Worm (Caenorhabditis elegans) whole organism, midembryonic: ENCODE results near the gene rbm-17.

Source experiments
- cog-1 ChIP-seq: sonication (generic microtip); optimal IDR thresholded peaks from 2 replicates; lab custom pipeline; 2016; ENCODE audit warnings: missing genetic modification characterization, missing compliant biosample characterization
- flt-1 ChIP-seq: fragments of 200-800 bp; sonication (Bioruptor generic); IDR thresholded peaks from 2 replicates; pipeline ENCODE4 v1.3.6; 2022; ENCODE audit warnings: missing genetic modification characterization, missing compliant biosample characterization
- klf-2 ChIP-seq: fragments of 200-800 bp; sonication (Bioruptor generic); conservative IDR thresholded peaks from 2 replicates; pipeline ENCODE4 v1.3.6; 2022; ENCODE audit warnings: missing genetic modification reagents, missing genetic modification characterization, missing compliant biosample characterization
- med-1 ChIP-seq: sonication (generic microtip); optimal IDR thresholded peaks from 2 replicates; lab custom pipeline; 2017; ENCODE audit warnings: missing genetic modification characterization, mild to moderate bottlenecking, missing compliant biosample characterization, antibody characterized with exemption, missing genetic modification reagents; ENCODE audit not compliant: insufficient read depth
- ref-1 ChIP-seq: fragments of 200-800 bp; sonication (Bioruptor generic); conservative IDR thresholded peaks from 2 replicates; pipeline ENCODE4 v1.3.6; 2022; ENCODE audit warnings: missing genetic modification reagents, missing genetic modification characterization, missing compliant biosample characterization
- tab-1 ChIP-seq: fragments of 200-800 bp; sonication (Bioruptor generic); IDR thresholded peaks from 2 replicates; pipeline ENCODE4 v1.3.6; 2022; ENCODE audit warnings: missing genetic modification characterization, missing compliant biosample characterization
- ztf-23 ChIP-seq: fragments of 200-800 bp; sonication (Bioruptor generic); IDR thresholded peaks from 2 replicates; pipeline ENCODE4 v1.3.6; 2022; ENCODE audit warnings: missing genetic modification reagents, missing genetic modification characterization, missing compliant biosample characterization

ce11 chrIV:11656144-11656780 is 18.1 kb downstream of the rbm-17 start, which contains the start of gene ZK809.5:
- TF ChIP-seq klf-2 (GFP tag; lab: Robert Waterston, UW) (no peak), ref-1 (GFP tag; lab: Robert Waterston, UW) (no peak), flt-1 (GFP tag; lab: Robert Waterston, UW) (no peak), ztf-23 (GFP tag; lab: Robert Waterston, UW) (no peak), tab-1 (GFP tag; lab: Robert Waterston, UW) (no peak), cog-1 (no peak), med-1 (no peak)
